Fruit fly (Drosophila melanogaster): ENCODE measurements around the gene CG9801.

CG9801 gene

dm6 chr3R:8747134-8747870, at the start of gene CG9801, which contains the start of gene Nasp (continued):
- TF ChIP-seq lbe (GFP tag; optimal IDR thresholded peaks at IDR 0.05) (peak; percentile 43), CG15601 (tag; optimal IDR thresholded peaks at IDR 0.05) (peak; percentile 44), CG8388 (GFP tag; optimal IDR thresholded peaks at IDR 0.05) (no peak), jing (GFP tag; optimal IDR thresholded peaks at IDR 0.05) (no peak), btn (GFP tag; optimal IDR thresholded peaks at IDR 0.05) (no peak), CG12155 (GFP tag; optimal IDR thresholded peaks at IDR 0.05) (peak; percentile 20), CG11504 (tag; optimal IDR thresholded peaks at IDR 0.05) (peak; percentile 66), CG6689 (GFP tag; IDR thresholded peaks at IDR 0.05) (no peak), ranshi (GFP tag; IDR thresholded peaks at IDR 0.05) (no peak), HmgZ (tag; optimal IDR thresholded peaks at IDR 0.05) (peak; percentile 76), lmd (GFP tag; IDR thresholded peaks at IDR 0.05) (peak; percentile 25; the same call in 1 of the 2 replicates), CG17912 (GFP tag; optimal IDR thresholded peaks at IDR 0.05) (peak; percentile 35), BtbVII (GFP tag; optimal IDR thresholded peaks at IDR 0.05) (no peak), Hey (tag; optimal IDR thresholded peaks at IDR 0.05) (no peak), CG8089 (GFP tag; optimal IDR thresholded peaks at IDR 0.05) (no peak), jigr1 (GFP tag; IDR thresholded peaks at IDR 0.05) (no peak), cas (GFP tag; IDR thresholded peaks at IDR 0.05) (no peak), CG11696 (GFP tag; IDR thresholded peaks at IDR 0.05) (0 out of 2 replicates have a peak, but pooled peaks have one; percentile 6), psq (GFP tag; optimal IDR thresholded peaks at IDR 0.05) (peak; percentile 33), sug (tag; optimal IDR thresholded peaks at IDR 0.05) (no peak), HLH3B (GFP tag; IDR thresholded peaks at IDR 0.05) (0 out of 2 replicates have a peak, but pooled peaks have one; percentile 29), CG7745 (tag; optimal IDR thresholded peaks at IDR 0.05) (no peak), CG2120 (GFP tag; optimal IDR thresholded peaks at IDR 0.05) (peak; percentile 46), HmgD (GFP tag; optimal IDR thresholded peaks at IDR 0.05) (peak; percentile 52), Ets97D (GFP tag; optimal IDR thresholded peaks at IDR 0.05) (peak; percentile 95), tna (GFP tag; IDR thresholded peaks at IDR 0.05; ENCODE audit: partially characterized antibody) (peak; percentile 57), CG42726 (GFP tag; IDR thresholded peaks at IDR 0.05; ENCODE audit: partially characterized antibody) (peak; percentile 54; the same call in 1 of the 2 replicates), Dip2 (GFP tag; IDR thresholded peaks at IDR 0.05) (no peak), pum (GFP tag; optimal IDR thresholded peaks at IDR 0.05) (peak; percentile 16), CG11085 (GFP tag; IDR thresholded peaks at IDR 0.05) (no peak), CG16815 (GFP tag; optimal IDR thresholded peaks at IDR 0.05) (no peak), CG16779 (GFP tag; IDR thresholded peaks at IDR 0.05) (no peak), CG11093 (GFP tag; IDR thresholded peaks at IDR 0.05) (no peak), Mes4 (GFP tag; optimal IDR thresholded peaks at IDR 0.05) (peak; percentile 32), Gsc (GFP tag; IDR thresholded peaks at IDR 0.05) (no peak), CG43689 (GFP tag; IDR thresholded peaks at IDR 0.05) (no peak), CG5953 (GFP tag; IDR thresholded peaks at IDR 0.05) (no peak), CG9817 (tag; optimal IDR thresholded peaks at IDR 0.05) (peak; percentile 11), Lhr (GFP tag; optimal IDR thresholded peaks at IDR 0.05) (peak; percentile 88), Dref (GFP tag; IDR thresholded peaks at IDR 0.05) (peak; percentile 90), CG9876 (GFP tag; optimal IDR thresholded peaks at IDR 0.05) (peak; percentile 41), CG7357 (GFP tag; IDR thresholded peaks at IDR 0.05) (no peak), Nf-YB (GFP tag; optimal IDR thresholded peaks at IDR 0.05) (no peak), Nf-YA (GFP tag; IDR thresholded peaks at IDR 0.05) (no peak), CG1603 (tag; optimal IDR thresholded peaks at IDR 0.05) (peak; percentile 84), CG9437 (GFP tag; optimal IDR thresholded peaks at IDR 0.05) (no peak), sens-2 (GFP tag; IDR thresholded peaks at IDR 0.05) (no peak), zfh1 (GFP tag; IDR thresholded peaks at IDR 0.05) (peak; percentile 29; the same call in 1 of the 3 replicates), CG6683 (GFP tag; optimal IDR thresholded peaks at IDR 0.05) (no peak), CG31365 (tag; optimal IDR thresholded peaks at IDR 0.05) (no peak)
